Worm (Caenorhabditis elegans) whole organism, young adult: ENCODE measurements around the gene chil-13.

ENCODE experiments used
- aptf-2 ChIP-seq: fragments of 200-800 bp; sonication (Bioruptor generic); conservative IDR thresholded peaks from 2 replicates; pipeline ENCODE4 v1.3.6; 2022; ENCODE audit warnings: missing genetic modification reagents, missing genetic modification characterization, missing compliant biosample characterization
- ekl-4 ChIP-seq: fragments of 200-800 bp; sonication (Bioruptor generic); IDR thresholded peaks from 2 replicates; pipeline ENCODE4 v1.3.6; 2022; ENCODE audit warnings: missing genetic modification reagents, missing genetic modification characterization, missing compliant biosample characterization
- lin-35 ChIP-seq, 3 experiments: fragments of 150-350 bp in 2 of 3; sonication (generic microtip) in 1 of 3; optimal IDR thresholded peaks; 2 replicates each; lab custom pipeline; 2014 to 2018; ENCODE audit warnings: missing biosample characterization in 3 of 3, missing genetic modification characterization in 3 of 3, missing genetic modification reagents in 3 of 3
- nhr-120 ChIP-seq: fragments of 200-800 bp; sonication (Bioruptor generic); IDR thresholded peaks from 2 replicates; pipeline ENCODE4 v1.3.6; 2022; ENCODE audit warnings: missing genetic modification characterization, missing compliant biosample characterization
- rec-8 ChIP-seq, 2 experiments: sonication (generic microtip); optimal IDR thresholded peaks; 2 replicates each; lab custom pipeline; 2016; ENCODE audit warnings: mild to moderate bottlenecking in 2 of 2, missing genetic modification characterization in 2 of 2, missing genetic modification reagents in 2 of 2, missing genotype in 2 of 2, missing biosample characterization in 1 of 2, missing compliant biosample characterization in 1 of 2, moderate library complexity in 1 of 2
- sptf-2 ChIP-seq: fragments of 200-800 bp; sonication (Bioruptor generic); optimal IDR thresholded peaks from 2 replicates; lab custom pipeline; 2018; ENCODE audit warnings: mild to moderate bottlenecking, missing genetic modification characterization, missing compliant biosample characterization

- TF ChIP-seq aptf-2 (GFP tag; lab: Robert Waterston, UW), result no peak
- no peak for TF ChIP-seq nhr-120
- TF ChIP-seq sptf-2, result no peak
- no peak for TF ChIP-seq rec-8 (tag; optimal IDR thresholded peaks at IDR 0.05; lab: Kevin White, UChicago)
- TF ChIP-seq lin-35 (GFP tag; optimal IDR thresholded peaks at IDR 0.05; lab: Kevin White, UChicago), result no peak
- no peak for TF ChIP-seq ekl-4 (GFP tag; lab: Robert Waterston, UW)
Observed at ce11 chrII:9403087-9403486, 35.0 kb downstream of the chil-13 start, which contains the start of gene Y51B9A.6.
